Fruit fly (Drosophila melanogaster): Measurements from ENCODE around the gene CG5194.

CG5194 gene

dm6 chr3L:8966324-8967011, 43.2 kb downstream of the CG5194 start, which contains the start of the genes CG5653 and CG5021 (continued):
- TF ChIP-seq CG17829 (tag; optimal IDR thresholded peaks at IDR 0.05) = no peak
- no peak for TF ChIP-seq gcm2 (GFP tag; optimal IDR thresholded peaks at IDR 0.05)
- no peak for TF ChIP-seq CG4707 (GFP tag; optimal IDR thresholded peaks at IDR 0.05)
- peak; percentile 81 for TF ChIP-seq CG4360 (GFP tag; IDR thresholded peaks at IDR 0.05)
- TF ChIP-seq ind (GFP tag; optimal IDR thresholded peaks at IDR 0.05) = no peak
- TF ChIP-seq Aef1 (GFP tag; IDR thresholded peaks at IDR 0.05) = peak; percentile 31; the same call in 1 of the 3 replicates
- TF ChIP-seq Doc3 (GFP tag; IDR thresholded peaks at IDR 0.05; ENCODE audit: partially characterized antibody) = peak; percentile 21; the same call in 1 of the 3 replicates
- peak; percentile 57 for TF ChIP-seq unc-4 (GFP tag; IDR thresholded peaks at IDR 0.05; ENCODE audit: partially characterized antibody)
- peak; percentile 62; the same call in 1 of the 2 replicates for TF ChIP-seq MBD-R2 (GFP tag; IDR thresholded peaks at IDR 0.05)
- TF ChIP-seq CG2202 (tag; optimal IDR thresholded peaks at IDR 0.05) = no peak
- peak; percentile 52; the same call in 1 of the 2 replicates for TF ChIP-seq rib (GFP tag; IDR thresholded peaks at IDR 0.05)
- peak; percentile 47 for TF ChIP-seq HmgZ (tag; optimal IDR thresholded peaks at IDR 0.05)
- TF ChIP-seq CG4617 (GFP tag; optimal IDR thresholded peaks at IDR 0.05; ENCODE audit: borderline replicate concordance) = peak; percentile 19
- no peak for TF ChIP-seq CG4404 (GFP tag; IDR thresholded peaks at IDR 0.05)
- TF ChIP-seq CG1603 (tag; optimal IDR thresholded peaks at IDR 0.05) = no peak
- peak; percentile 48 for TF ChIP-seq MESR4 (GFP tag; optimal IDR thresholded peaks at IDR 0.05)
- TF ChIP-seq CG32532 (GFP tag; IDR thresholded peaks at IDR 0.05) = no peak
- peak; percentile 22 for TF ChIP-seq CG12659 (GFP tag; optimal IDR thresholded peaks at IDR 0.05)
- peak; percentile 57; the same call in 1 of the 2 replicates for TF ChIP-seq amos (GFP tag; IDR thresholded peaks at IDR 0.05; ENCODE audit: partially characterized antibody)
- TF ChIP-seq CG11398 (GFP tag; optimal IDR thresholded peaks at IDR 0.05) = no peak
- peak; percentile 75; the same call in 2 of the 3 replicates for TF ChIP-seq CG6791 (GFP tag; IDR thresholded peaks at IDR 0.05; ENCODE audit: partially characterized antibody)
- TF ChIP-seq Opbp (GFP tag; IDR thresholded peaks at IDR 0.05; ENCODE audit: partially characterized antibody) = peak; percentile 63; the same call in 2 of the 3 replicates
- TF ChIP-seq Bgb (GFP tag; IDR thresholded peaks at IDR 0.05; ENCODE audit: partially characterized antibody) = peak; percentile 75; the same call in 1 of the 2 replicates
- TF ChIP-seq Myb (GFP tag; optimal IDR thresholded peaks at IDR 0.05) = peak; percentile 68
- TF ChIP-seq HLH4C (GFP tag; IDR thresholded peaks at IDR 0.05; ENCODE audit: partially characterized antibody) = peak; percentile 68; the same call in 2 of the 3 replicates
- TF ChIP-seq CG4820 (GFP tag; optimal IDR thresholded peaks at IDR 0.05) = no peak
- no peak for TF ChIP-seq Hr51 (GFP tag; optimal IDR thresholded peaks at IDR 0.05)
- TF ChIP-seq Med (GFP tag) = peak; percentile 24
- TF ChIP-seq HLH54F (GFP tag; optimal IDR thresholded peaks at IDR 0.05) = no peak
- peak; percentile 95 for TF ChIP-seq Dp (GFP tag; optimal IDR thresholded peaks at IDR 0.05)
- TF ChIP-seq CG18476 (GFP tag; optimal IDR thresholded peaks at IDR 0.05) = no peak
- peak; percentile 49; the same call in 1 of the 3 replicates for TF ChIP-seq CG16813 (GFP tag; IDR thresholded peaks at IDR 0.05; ENCODE audit: partially characterized antibody)
- TF ChIP-seq CG8388 (GFP tag; optimal IDR thresholded peaks at IDR 0.05) = no peak
- no peak for TF ChIP-seq Xbp1 (GFP tag; optimal IDR thresholded peaks at IDR 0.05)
- no peak for TF ChIP-seq CG15696 (tag; optimal IDR thresholded peaks at IDR 0.05)
- TF ChIP-seq CG11560 (tag; IDR thresholded peaks at IDR 0.05) = no peak
- TF ChIP-seq CG3847 (GFP tag; IDR thresholded peaks at IDR 0.05) = peak; percentile 59
- TF ChIP-seq row (GFP tag; IDR thresholded peaks at IDR 0.05) = no peak
- TF ChIP-seq CG2116 (GFP tag; optimal IDR thresholded peaks at IDR 0.05) = peak; percentile 58
- TF ChIP-seq ttk (GFP tag; IDR thresholded peaks at IDR 0.05) = no peak
- peak; percentile 61 for TF ChIP-seq BEAF-32 (GFP tag; optimal IDR thresholded peaks at IDR 0.05)
- TF ChIP-seq CG9797 (GFP tag; optimal IDR thresholded peaks at IDR 0.05) = no peak
- no peak for TF ChIP-seq dpn (GFP tag; optimal IDR thresholded peaks at IDR 0.05)
- no peak for TF ChIP-seq CG6813 (GFP tag; optimal IDR thresholded peaks at IDR 0.05)
- no peak for TF ChIP-seq wor (GFP tag; IDR thresholded peaks at IDR 0.05)
- no peak for TF ChIP-seq CG1024 (GFP tag; IDR thresholded peaks at IDR 0.05)
- peak; percentile 66 for TF ChIP-seq CG34224 (GFP tag; IDR thresholded peaks at IDR 0.05; ENCODE audit: partially characterized antibody)

All from whole organism, embryonic.